Fruit fly (Drosophila melanogaster): ENCODE results near the gene ppk22.
A peak's percentile ranks its signal among the peaks of the same experiment; 100 is the strongest.

The ppk22 gene

dm6 chr3R:24810844-24811625 is 48.6 kb downstream of the ppk22 start (continued):
- TF ChIP-seq CG6689 (GFP tag; IDR thresholded peaks at IDR 0.05) = peak; percentile 88
- TF ChIP-seq Scr (GFP tag; IDR thresholded peaks at IDR 0.05; ENCODE audit: partially characterized antibody) = no peak
- peak; percentile 91 for TF ChIP-seq CG34422 (GFP tag; IDR thresholded peaks at IDR 0.05)
- TF ChIP-seq unc-4 (GFP tag; IDR thresholded peaks at IDR 0.05; ENCODE audit: partially characterized antibody) = no peak
- TF ChIP-seq kay (GFP tag; optimal IDR thresholded peaks at IDR 0.05) = peak; percentile 73
- no peak for TF ChIP-seq Dref (GFP tag; IDR thresholded peaks at IDR 0.05)
- peak; percentile 77 to 84 for TF ChIP-seq Pdp1 (GFP tag; optimal IDR thresholded peaks at IDR 0.05)
- peak; percentile 89 for TF ChIP-seq Mrtf (GFP tag; IDR thresholded peaks at IDR 0.05)
- TF ChIP-seq dan (GFP tag; IDR thresholded peaks at IDR 0.05) = peak; percentile 6; the same call in 1 of the 2 replicates
- TF ChIP-seq CG10431 (GFP tag; optimal IDR thresholded peaks at IDR 0.05) = peak; percentile 54
- peak; percentile 86 for TF ChIP-seq Mad (GFP tag; optimal IDR thresholded peaks at IDR 0.05)
- peak; percentile 74 for TF ChIP-seq CG31365 (tag; optimal IDR thresholded peaks at IDR 0.05)
- TF ChIP-seq Ravus (GFP tag; IDR thresholded peaks at IDR 0.05) = peak; percentile 65
- peak; percentile 76 for TF ChIP-seq Atf3 (GFP tag; optimal IDR thresholded peaks at IDR 0.05)
- peak; percentile 86 for TF ChIP-seq CG17328 (GFP tag; IDR thresholded peaks at IDR 0.05)
- TF ChIP-seq pita (GFP tag; optimal IDR thresholded peaks at IDR 0.05) = no peak
- peak; percentile 81 for TF ChIP-seq CG11723 (GFP tag; optimal IDR thresholded peaks at IDR 0.05)
- TF ChIP-seq CG16863 (GFP tag; optimal IDR thresholded peaks at IDR 0.05) = peak; percentile 85
- TF ChIP-seq CG4820 (GFP tag; optimal IDR thresholded peaks at IDR 0.05) = peak; percentile 84
- TF ChIP-seq CG10654 (GFP tag; optimal IDR thresholded peaks at IDR 0.05) = peak; percentile 67
- no peak for TF ChIP-seq CG7745 (tag; optimal IDR thresholded peaks at IDR 0.05)
- no peak for TF ChIP-seq CG6791 (GFP tag; IDR thresholded peaks at IDR 0.05; ENCODE audit: partially characterized antibody)
- TF ChIP-seq ken (GFP tag; IDR thresholded peaks at IDR 0.05) = peak; percentile 89
- peak; percentile 70 for TF ChIP-seq ssp (GFP tag; IDR thresholded peaks at IDR 0.05)
- TF ChIP-seq nmo (GFP tag; optimal IDR thresholded peaks at IDR 0.05) = peak; percentile 88
- TF ChIP-seq CG7372 (GFP tag; IDR thresholded peaks at IDR 0.05) = peak; percentile 86
- peak in 1 of 2 experiments; percentile 39 for TF ChIP-seq crp (GFP tag; optimal IDR thresholded peaks at IDR 0.05)
- TF ChIP-seq CG5953 (GFP tag; IDR thresholded peaks at IDR 0.05) = peak; percentile 91
- TF ChIP-seq CG13424 (tag; optimal IDR thresholded peaks at IDR 0.05) = peak; percentile 90
- TF ChIP-seq hkb (optimal IDR thresholded peaks at IDR 0.05) = no peak
- TF ChIP-seq hkb (GFP tag; IDR thresholded peaks at IDR 0.05) = peak; percentile 92
- peak; percentile 78 for TF ChIP-seq Side (GFP tag; optimal IDR thresholded peaks at IDR 0.05)
- TF ChIP-seq Awh (GFP tag; IDR thresholded peaks at IDR 0.05) = peak; percentile 86
- TF ChIP-seq Doc2 (GFP tag; IDR thresholded peaks at IDR 0.05) = peak; percentile 77
- TF ChIP-seq D (optimal IDR thresholded peaks at IDR 0.05) = no peak
- TF ChIP-seq D (GFP tag; optimal IDR thresholded peaks at IDR 0.05) = peak; percentile 68
- no peak for TF ChIP-seq pros (GFP tag; optimal IDR thresholded peaks at IDR 0.05)
- peak; percentile 63 for TF ChIP-seq Nf-YB (GFP tag; optimal IDR thresholded peaks at IDR 0.05)
- TF ChIP-seq CG11560 (tag; IDR thresholded peaks at IDR 0.05) = peak; percentile 76; the same call in 2 of the 3 replicates
- peak; percentile 42 for TF ChIP-seq CG3838 (GFP tag; optimal IDR thresholded peaks at IDR 0.05)
- peak; percentile 89 for TF ChIP-seq BtbVII (GFP tag; optimal IDR thresholded peaks at IDR 0.05)
- TF ChIP-seq CG3407 (GFP tag; optimal IDR thresholded peaks at IDR 0.05) = peak; percentile 60
- TF ChIP-seq CG7839 (tag; optimal IDR thresholded peaks at IDR 0.05) = peak; percentile 92
- TF ChIP-seq Sin3A (optimal IDR thresholded peaks at IDR 0.05) = no peak
- TF ChIP-seq trh (GFP tag; optimal IDR thresholded peaks at IDR 0.05) = no peak
- TF ChIP-seq CG13894 (tag; optimal IDR thresholded peaks at IDR 0.05) = peak; percentile 79
- TF ChIP-seq HLHmδ (GFP tag; optimal IDR thresholded peaks at IDR 0.05) = no peak
- peak; percentile 41 for TF ChIP-seq Lhr (GFP tag; optimal IDR thresholded peaks at IDR 0.05)
- peak; percentile 77 for TF ChIP-seq shn (GFP tag; optimal IDR thresholded peaks at IDR 0.05)
- TF ChIP-seq btn (GFP tag; optimal IDR thresholded peaks at IDR 0.05) = peak; percentile 73
